Fruit fly (Drosophila melanogaster): ENCODE measurements around the gene Ets96B.
A peak's percentile ranks its signal among the peaks of the same experiment; 100 is the strongest.

Ets96B gene

DNA sequence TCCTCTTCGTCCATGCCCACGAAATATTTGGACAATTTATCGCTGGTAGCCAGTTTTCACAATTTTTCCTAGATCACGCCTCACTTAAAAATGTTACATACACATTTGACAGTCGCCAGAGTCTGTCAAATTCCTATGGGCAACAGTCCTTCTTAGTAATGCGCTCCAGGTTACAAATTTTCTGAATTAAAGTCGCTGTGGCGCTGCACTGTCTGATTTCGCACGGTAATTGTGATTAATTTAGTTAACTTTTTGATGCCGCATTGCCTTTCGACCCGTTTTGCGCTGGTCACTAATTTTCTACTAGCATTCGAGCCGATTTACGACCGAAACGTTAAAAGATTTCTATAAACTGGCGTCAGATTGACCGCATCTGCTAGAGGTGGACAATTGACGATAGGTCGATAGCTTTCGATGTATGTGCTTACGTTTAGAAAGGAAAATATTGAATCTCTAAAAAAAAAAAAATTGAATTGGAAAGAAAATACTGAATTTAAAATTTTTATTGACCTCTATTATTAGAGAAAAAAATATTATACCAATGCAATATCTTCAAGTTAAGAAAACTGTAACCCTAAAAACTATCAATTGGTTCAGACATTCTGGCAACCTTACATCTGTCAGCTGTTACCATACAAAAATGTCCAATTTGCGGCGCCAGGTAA is 25.9 kb downstream of the Ets96B start, which contains the start of the genes lili and CG34150 (continued):
- peak; percentile 63 for TF ChIP-seq HmgZ (tag; optimal IDR thresholded peaks at IDR 0.05)
- peak; percentile 65 for TF ChIP-seq Dip3 (GFP tag; optimal IDR thresholded peaks at IDR 0.05)
- peak; percentile 36; the same call in 1 of the 3 replicates for TF ChIP-seq jigr1 (GFP tag; IDR thresholded peaks at IDR 0.05)
- TF ChIP-seq org-1 (GFP tag; optimal IDR thresholded peaks at IDR 0.05), result no peak
- TF ChIP-seq H2.0 (GFP tag; IDR thresholded peaks at IDR 0.05), result 0 out of 2 replicates have a peak, but pooled peaks have one; percentile 25
- peak; percentile 55 for TF ChIP-seq Side (GFP tag; optimal IDR thresholded peaks at IDR 0.05)
- TF ChIP-seq CG10959 (GFP tag; IDR thresholded peaks at IDR 0.05), result no peak
- no peak for TF ChIP-seq NC2α (GFP tag; optimal IDR thresholded peaks at IDR 0.05)
- TF ChIP-seq Ets97D (GFP tag; optimal IDR thresholded peaks at IDR 0.05), result peak; percentile 76
- TF ChIP-seq CG15601 (tag; optimal IDR thresholded peaks at IDR 0.05), result peak; percentile 84
- TF ChIP-seq CG10462 (GFP tag; optimal IDR thresholded peaks at IDR 0.05), result peak; percentile 71
- TF ChIP-seq CG14014 (GFP tag; IDR thresholded peaks at IDR 0.05), result peak; percentile 78
- TF ChIP-seq lbe (GFP tag; optimal IDR thresholded peaks at IDR 0.05), result peak; percentile 32
- TF ChIP-seq pita (GFP tag; optimal IDR thresholded peaks at IDR 0.05), result no peak
- TF ChIP-seq CG4424 (GFP tag; optimal IDR thresholded peaks at IDR 0.05), result peak; percentile 78
- TF ChIP-seq pho (GFP tag; optimal IDR thresholded peaks at IDR 0.05), result peak; percentile 79
- peak; percentile 77 for TF ChIP-seq CG31388 (GFP tag; optimal IDR thresholded peaks at IDR 0.05)
- TF ChIP-seq slp2 (GFP tag; optimal IDR thresholded peaks at IDR 0.05), result peak; percentile 29
- TF ChIP-seq nmo (GFP tag; optimal IDR thresholded peaks at IDR 0.05), result peak; percentile 82
- TF ChIP-seq CG4730 (GFP tag; IDR thresholded peaks at IDR 0.05), result peak; percentile 60
- TF ChIP-seq chinmo (GFP tag; IDR thresholded peaks at IDR 0.05; ENCODE audit: partially characterized antibody), result no peak
- TF ChIP-seq CG42726 (GFP tag; IDR thresholded peaks at IDR 0.05; ENCODE audit: partially characterized antibody), result peak; percentile 56; the same call in 1 of the 2 replicates
- peak; percentile 74 for TF ChIP-seq Dref (GFP tag; IDR thresholded peaks at IDR 0.05)
- TF ChIP-seq CG10565 (GFP tag; optimal IDR thresholded peaks at IDR 0.05), result no peak
- TF ChIP-seq dpn (GFP tag; optimal IDR thresholded peaks at IDR 0.05), result peak; percentile 81
- TF ChIP-seq CG7357 (GFP tag; IDR thresholded peaks at IDR 0.05), result peak; percentile 44; the same call in 1 of the 3 replicates
- TF ChIP-seq gsb (GFP tag; IDR thresholded peaks at IDR 0.05), result no peak
- peak; percentile 69 for TF ChIP-seq klu (GFP tag; IDR thresholded peaks at IDR 0.05)
- peak; percentile 71; the same call in 2 of the 3 replicates for TF ChIP-seq HLH4C (GFP tag; IDR thresholded peaks at IDR 0.05; ENCODE audit: partially characterized antibody)
- TF ChIP-seq CG18599 (GFP tag; optimal IDR thresholded peaks at IDR 0.05), result peak; percentile 76
- TF ChIP-seq lilli (GFP tag; optimal IDR thresholded peaks at IDR 0.05), result peak; percentile 88
- peak; percentile 33 for TF ChIP-seq jumu (GFP tag; optimal IDR thresholded peaks at IDR 0.05)
- peak; percentile 74 for TF ChIP-seq Hr3 (GFP tag; optimal IDR thresholded peaks at IDR 0.05)
- no peak for TF ChIP-seq ash1 (GFP tag; optimal IDR thresholded peaks at IDR 0.05)
- peak; percentile 70 for TF ChIP-seq scrt (GFP tag; optimal IDR thresholded peaks at IDR 0.05)
- peak; percentile 25 for TF ChIP-seq en (GFP tag; optimal IDR thresholded peaks at IDR 0.05)
- TF ChIP-seq gro (GFP tag; optimal IDR thresholded peaks at IDR 0.05), result peak; percentile 81
- peak; percentile 52 to 74 for TF ChIP-seq chif (GFP tag; optimal IDR thresholded peaks at IDR 0.05)
- no peak for TF ChIP-seq HHEX (GFP tag; optimal IDR thresholded peaks at IDR 0.05)
- TF ChIP-seq toy (GFP tag; IDR thresholded peaks at IDR 0.05), result no peak
- TF ChIP-seq CG8359 (GFP tag; optimal IDR thresholded peaks at IDR 0.05; ENCODE audit: borderline replicate concordance), result no peak
- 0 out of 2 replicates have a peak, but pooled peaks have one; percentile 45 for TF ChIP-seq cas (GFP tag; IDR thresholded peaks at IDR 0.05)
- TF ChIP-seq Hand (GFP tag; optimal IDR thresholded peaks at IDR 0.05), result no peak
- peak; percentile 68; the same call in 1 of the 2 replicates for TF ChIP-seq Awh (GFP tag; IDR thresholded peaks at IDR 0.05)
- peak; percentile 66 for TF ChIP-seq CG7271 (tag; optimal IDR thresholded peaks at IDR 0.05)
- TF ChIP-seq CG33557 (GFP tag; optimal IDR thresholded peaks at IDR 0.05), result peak; percentile 76
- no peak for TF ChIP-seq Gsc (GFP tag; IDR thresholded peaks at IDR 0.05)
- peak; percentile 73 for TF ChIP-seq inv (GFP tag; IDR thresholded peaks at IDR 0.05; ENCODE audit: partially characterized antibody)
- TF ChIP-seq zen2 (GFP tag; IDR thresholded peaks at IDR 0.05; ENCODE audit: partially characterized antibody), result no peak; the same call in 2 of the 3 replicates
